Fruit fly (Drosophila melanogaster): ENCODE results near the gene Rnp4F.

- TF ChIP-seq ss (GFP tag; optimal IDR thresholded peaks at IDR 0.05) (no peak), Hr4 (GFP tag; optimal IDR thresholded peaks at IDR 0.05) (no peak), CG3919 (GFP tag; optimal IDR thresholded peaks at IDR 0.05) (no peak), CG6808 (GFP tag; optimal IDR thresholded peaks at IDR 0.05) (no peak), Blimp-1 (GFP tag; optimal IDR thresholded peaks at IDR 0.05) (no peak), CG32006 (GFP tag; optimal IDR thresholded peaks at IDR 0.05) (no peak), CG6792 (GFP tag; optimal IDR thresholded peaks at IDR 0.05) (no peak), Eip93F (GFP tag; optimal IDR thresholded peaks at IDR 0.05) (no peak), CG6854 (GFP tag; optimal IDR thresholded peaks at IDR 0.05) (no peak), CG1621 (tag; optimal IDR thresholded peaks at IDR 0.05) (no peak), svp (GFP tag) (no peak), CG8119 (GFP tag; IDR thresholded peaks at IDR 0.05) (no peak), CG11902 (GFP tag; optimal IDR thresholded peaks at IDR 0.05) (no peak)
These were observed 17.5 kb upstream of the Rnp4F start, which contains the start of gene SK for dm6 chrX:5339970-5340369.
